Worm (Caenorhabditis elegans): ENCODE results near the gene ptr-16.
A peak's percentile ranks its signal among the peaks of the same experiment; 100 is the strongest.

The ptr-16 gene

ce11 chrV:1151324-1151742 lies 14.2 kb upstream of the ptr-16 start (continued):
- TF ChIP-seq lin-13 (GFP tag; optimal IDR thresholded peaks at IDR 0.05), result peak; percentile 98
- TF ChIP-seq ama-1 (optimal IDR thresholded peaks at IDR 0.05), result peak; percentile 1
- TF ChIP-seq mxl-3 (GFP tag; optimal IDR thresholded peaks at IDR 0.05), result peak; percentile 98
- TF ChIP-seq unc-39 (tag; optimal IDR thresholded peaks at IDR 0.05), result peak; percentile 69
- peak; percentile 100 for TF ChIP-seq hlh-11 (tag; optimal IDR thresholded peaks at IDR 0.05)
- no peak for TF ChIP-seq nhr-111 (GFP tag; optimal IDR thresholded peaks at IDR 0.05)
- peak; percentile 98 for TF ChIP-seq F37D6.2 (tag; optimal IDR thresholded peaks at IDR 0.05)
- peak; percentile 98 for TF ChIP-seq vab-7 (GFP tag; IDR thresholded peaks at IDR 0.05)
- TF ChIP-seq jun-1 (tag; optimal IDR thresholded peaks at IDR 0.05), result peak; percentile 96
- TF ChIP-seq Y48G9A.11 (GFP tag; IDR thresholded peaks at IDR 0.05), result no peak
- TF ChIP-seq ctbp-1 (GFP tag; IDR thresholded peaks at IDR 0.05), result peak; percentile 99
- TF ChIP-seq snpc-1.2 (GFP tag; IDR thresholded peaks at IDR 0.05), result peak; percentile 59
- TF ChIP-seq ceh-82 (tag; optimal IDR thresholded peaks at IDR 0.05), result no peak
- peak; percentile 100 for TF ChIP-seq madf-9 (GFP tag; conservative IDR thresholded peaks at IDR 0.05)
- TF ChIP-seq Y105C5A.15 (GFP tag; IDR thresholded peaks at IDR 0.05), result 0 out of 2 replicates have a peak, but pooled peaks have one; percentile 8
- peak; percentile 98 for TF ChIP-seq fkh-10 (GFP tag; optimal IDR thresholded peaks at IDR 0.05)
- TF ChIP-seq spr-1 (tag; optimal IDR thresholded peaks at IDR 0.05), result peak; percentile 96
- no peak for TF ChIP-seq cey-2 (tag; optimal IDR thresholded peaks at IDR 0.05; ENCODE audit: borderline replicate concordance, insufficient read depth)
- TF ChIP-seq php-3 (GFP tag; IDR thresholded peaks at IDR 0.05), result peak; percentile 95

ce11 chrV:1151830-1152229 lies 13.7 kb upstream of the ptr-16 start:
- TF ChIP-seq zfp-3 (GFP tag; conservative IDR thresholded peaks at IDR 0.05) (no peak), nhr-111 (GFP tag; optimal IDR thresholded peaks at IDR 0.05) (no peak), ceh-20 (GFP tag; IDR thresholded peaks at IDR 0.05) (peak; percentile 17; the same call in 1 of the 2 replicates), ceh-62 (tag; optimal IDR thresholded peaks at IDR 0.05) (no peak), lin-13 (GFP tag; optimal IDR thresholded peaks at IDR 0.05) (no peak), nhr-28 (tag; optimal IDR thresholded peaks at IDR 0.05) (no peak), ztf-11 (tag; optimal IDR thresholded peaks at IDR 0.05) (no peak), duxl-1 (tag; optimal IDR thresholded peaks at IDR 0.05; ENCODE audit: poor library complexity) (no peak), hlh-30 (tag; optimal IDR thresholded peaks at IDR 0.05; ENCODE audit: insufficient read depth) (peak; percentile 55)

- no peak for TF ChIP-seq T20F7.1 (GFP tag; optimal IDR thresholded peaks at IDR 0.05)
- 0 out of 2 replicates have a peak, but pooled peaks have one; percentile 15 for TF ChIP-seq snpc-1.2 (GFP tag; IDR thresholded peaks at IDR 0.05)
- no peak for TF ChIP-seq Y75B8A.6 (GFP tag; IDR thresholded peaks at IDR 0.05)
- TF ChIP-seq zag-1 (tag; optimal IDR thresholded peaks at IDR 0.05), result no peak
- no peak for TF ChIP-seq Y105C5A.15 (GFP tag; IDR thresholded peaks at IDR 0.05)
- TF ChIP-seq mxl-2 (GFP tag; conservative IDR thresholded peaks at IDR 0.05), result no peak
- TF ChIP-seq lin-38 (GFP tag; IDR thresholded peaks at IDR 0.05), result peak; percentile 62
- TF ChIP-seq skn-1 (tag; optimal IDR thresholded peaks at IDR 0.05), result no peak
- TF ChIP-seq zfp-3 (GFP tag; conservative IDR thresholded peaks at IDR 0.05), result no peak
- no peak for TF ChIP-seq attf-4 (tag; optimal IDR thresholded peaks at IDR 0.05)
- peak; percentile 26 for TF ChIP-seq F49E8.2 (tag; optimal IDR thresholded peaks at IDR 0.05; ENCODE audit: borderline replicate concordance)
Observed at ce11 chrV:1152736-1153135, 12.8 kb upstream of the ptr-16 start.

ce11 chrV:1153387-1153786 lies 12.1 kb upstream of the ptr-16 start:
- no peak for TF ChIP-seq ceh-82 (tag; optimal IDR thresholded peaks at IDR 0.05)
- no peak for TF ChIP-seq F37D6.2 (tag; optimal IDR thresholded peaks at IDR 0.05)
- TF ChIP-seq php-3 (GFP tag; IDR thresholded peaks at IDR 0.05), result 0 out of 2 replicates have a peak, but pooled peaks have one; percentile 33
- no peak for TF ChIP-seq ztf-11 (tag; optimal IDR thresholded peaks at IDR 0.05)
- no peak for TF ChIP-seq duxl-1 (tag; optimal IDR thresholded peaks at IDR 0.05; ENCODE audit: poor library complexity)
- TF ChIP-seq hlh-30 (tag; optimal IDR thresholded peaks at IDR 0.05; ENCODE audit: insufficient read depth), result no peak
- TF ChIP-seq nhr-76 (tag; optimal IDR thresholded peaks at IDR 0.05), result no peak
- TF ChIP-seq saeg-2 (GFP tag; IDR thresholded peaks at IDR 0.05), result no peak
- 0 out of 2 replicates have a peak, but pooled peaks have one; percentile 53 for TF ChIP-seq Y105C5A.15 (GFP tag; IDR thresholded peaks at IDR 0.05)
- peak in 1 of 2 experiments; percentile 39 for TF ChIP-seq unc-62 (GFP tag; optimal IDR thresholded peaks at IDR 0.05 in 1 of 2)
- TF ChIP-seq unc-62 (tag; optimal IDR thresholded peaks at IDR 0.05), result no peak
- TF ChIP-seq nhr-6 (tag; optimal IDR thresholded peaks at IDR 0.05), result peak; percentile 11
- TF ChIP-seq nhr-11 (tag; optimal IDR thresholded peaks at IDR 0.05), result no peak
- TF ChIP-seq F44E2.7 (GFP tag; IDR thresholded peaks at IDR 0.05), result no peak
- no peak for TF ChIP-seq ctbp-1 (GFP tag; IDR thresholded peaks at IDR 0.05)
- TF ChIP-seq jun-1 (tag; optimal IDR thresholded peaks at IDR 0.05), result no peak
- no peak for TF ChIP-seq nhr-102 (tag; optimal IDR thresholded peaks at IDR 0.05)
- TF ChIP-seq pqm-1 (tag; optimal IDR thresholded peaks at IDR 0.05), result no peak
- 0 out of 2 replicates have a peak, but pooled peaks have one; percentile 19 for TF ChIP-seq vab-7 (GFP tag; IDR thresholded peaks at IDR 0.05)
- no peak for TF ChIP-seq attf-4 (tag; optimal IDR thresholded peaks at IDR 0.05)
- TF ChIP-seq hmg-1.1 (GFP tag; IDR thresholded peaks at IDR 0.05), result no peak
- peak; percentile 29 for TF ChIP-seq sdz-12 (GFP tag; optimal IDR thresholded peaks at IDR 0.05)

All from whole organism, L4 larva.